Fruit fly (Drosophila melanogaster): ENCODE results near the gene Polr3D.
A peak's percentile ranks its signal among the peaks of the same experiment; 100 is the strongest.

Polr3D gene

DNA sequence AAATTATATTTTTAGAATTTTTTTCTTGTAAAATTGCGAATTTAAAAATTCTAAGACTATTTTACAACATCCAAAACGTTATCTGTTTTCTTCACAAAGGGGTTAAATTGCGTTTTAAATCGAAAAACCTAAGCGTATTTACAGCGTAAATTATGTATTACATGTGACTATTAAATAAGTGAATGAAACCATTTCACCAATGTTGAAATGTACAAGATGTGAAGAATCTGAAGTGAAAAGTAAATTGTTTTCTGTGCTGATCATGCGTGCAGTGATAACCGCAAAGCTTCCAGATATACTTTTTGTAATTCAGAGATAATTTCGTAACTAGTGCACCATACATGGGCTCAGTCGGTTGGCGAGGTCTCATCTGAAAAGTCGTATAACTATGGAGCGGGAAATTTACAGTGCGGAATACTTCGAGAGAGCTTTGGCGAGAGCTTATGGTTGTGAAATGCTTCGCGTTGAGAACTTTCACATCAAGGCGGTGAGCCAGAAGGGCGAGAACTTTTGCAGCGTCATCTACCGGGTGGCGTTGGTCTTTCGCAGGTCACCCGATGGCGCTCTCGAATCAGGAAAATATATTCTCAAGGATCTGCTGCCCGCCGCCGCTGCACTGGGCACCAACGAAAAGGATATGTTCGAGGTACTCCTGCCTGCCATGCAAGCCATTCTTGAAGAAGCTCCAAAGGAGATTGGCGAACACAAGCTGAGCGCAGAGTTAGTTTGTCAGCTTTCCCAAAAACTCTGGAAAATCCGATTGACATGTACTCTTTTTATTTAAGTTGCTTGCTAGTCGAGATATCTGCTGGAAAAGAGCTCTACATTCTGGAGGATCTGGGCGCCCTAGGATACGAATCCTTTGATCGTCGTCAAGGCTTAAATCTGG, 4.9 kb upstream of the Polr3D start (continued):
- TF ChIP-seq BtbVII (GFP tag; optimal IDR thresholded peaks at IDR 0.05): peak; percentile 8
- no peak for TF ChIP-seq Dip3 (GFP tag; optimal IDR thresholded peaks at IDR 0.05)
- TF ChIP-seq crol (GFP tag; IDR thresholded peaks at IDR 0.05): no peak
- no peak for TF ChIP-seq Hr39 (optimal IDR thresholded peaks at IDR 0.05)
- no peak for TF ChIP-seq nerfin-1 (tag; optimal IDR thresholded peaks at IDR 0.05)
- no peak for TF ChIP-seq dan (GFP tag; IDR thresholded peaks at IDR 0.05)
- peak; percentile 21 for TF ChIP-seq CG10654 (GFP tag; optimal IDR thresholded peaks at IDR 0.05)
- TF ChIP-seq Scr (GFP tag; IDR thresholded peaks at IDR 0.05; ENCODE audit: partially characterized antibody): peak; percentile 23; the same call in 1 of the 2 replicates
- TF ChIP-seq sr (GFP tag; IDR thresholded peaks at IDR 0.05): no peak; the same call in 2 of the 3 replicates
- no peak for TF ChIP-seq HLHmδ (GFP tag; optimal IDR thresholded peaks at IDR 0.05)
- TF ChIP-seq CG10979 (tag; optimal IDR thresholded peaks at IDR 0.05): no peak
- no peak for TF ChIP-seq CG17186 (GFP tag; optimal IDR thresholded peaks at IDR 0.05)
- TF ChIP-seq CG1603 (tag; optimal IDR thresholded peaks at IDR 0.05): peak; percentile 37
- no peak for TF ChIP-seq CG7745 (tag; optimal IDR thresholded peaks at IDR 0.05)
- TF ChIP-seq peb (GFP tag; IDR thresholded peaks at IDR 0.05): no peak
- TF ChIP-seq gcm (GFP tag; optimal IDR thresholded peaks at IDR 0.05): peak; percentile 31
- TF ChIP-seq Opbp (GFP tag; IDR thresholded peaks at IDR 0.05; ENCODE audit: partially characterized antibody): 0 out of 3 replicates have a peak, but pooled peaks have one; percentile 21
- TF ChIP-seq CG31365 (tag; optimal IDR thresholded peaks at IDR 0.05): peak; percentile 61
- TF ChIP-seq Mrtf (GFP tag; IDR thresholded peaks at IDR 0.05): peak; percentile 7; the same call in 1 of the 3 replicates
- no peak for TF ChIP-seq Ravus (GFP tag; IDR thresholded peaks at IDR 0.05)
- peak; percentile 30 for TF ChIP-seq CG17359 (tag; optimal IDR thresholded peaks at IDR 0.05)
- no peak for TF ChIP-seq CG13123 (GFP tag; optimal IDR thresholded peaks at IDR 0.05)
- no peak for TF ChIP-seq zen2 (GFP tag; IDR thresholded peaks at IDR 0.05; ENCODE audit: partially characterized antibody)
- TF ChIP-seq dmrt99B (tag; optimal IDR thresholded peaks at IDR 0.05): peak; percentile 77
- TF ChIP-seq tll (GFP tag; optimal IDR thresholded peaks at IDR 0.05): no peak
- peak; percentile 79 for TF ChIP-seq Rfx (GFP tag; IDR thresholded peaks at IDR 0.05)
- no peak for TF ChIP-seq CG11093 (GFP tag; IDR thresholded peaks at IDR 0.05)
- TF ChIP-seq Jarid2 (GFP tag; optimal IDR thresholded peaks at IDR 0.05): peak; percentile 72
- 0 out of 2 replicates have a peak, but pooled peaks have one; percentile 26 for TF ChIP-seq Taf1 (GFP tag; IDR thresholded peaks at IDR 0.05)
- TF ChIP-seq CG6813 (GFP tag; optimal IDR thresholded peaks at IDR 0.05): peak; percentile 41
- TF ChIP-seq CG5953 (GFP tag; IDR thresholded peaks at IDR 0.05): peak; percentile 62; the same call in 1 of the 2 replicates
- no peak for TF ChIP-seq dmrt11E (tag; optimal IDR thresholded peaks at IDR 0.05)
- peak; percentile 61; the same call in 1 of the 2 replicates for TF ChIP-seq Atf6 (GFP tag; IDR thresholded peaks at IDR 0.05)
- no peak for TF ChIP-seq CG1832 (GFP tag; optimal IDR thresholded peaks at IDR 0.05)
- TF ChIP-seq CG31224 (GFP tag; IDR thresholded peaks at IDR 0.05): 0 out of 2 replicates have a peak, but pooled peaks have one; percentile 15
- no peak for TF ChIP-seq CG6175 (GFP tag; IDR thresholded peaks at IDR 0.05)
- no peak for TF ChIP-seq lov (optimal IDR thresholded peaks at IDR 0.05)
- peak; percentile 65; the same call in 1 of the 3 replicates for TF ChIP-seq lov (GFP tag; IDR thresholded peaks at IDR 0.05)
- TF ChIP-seq CG12391 (tag; optimal IDR thresholded peaks at IDR 0.05): peak; percentile 63
- TF ChIP-seq CG2889 (GFP tag; IDR thresholded peaks at IDR 0.05): no peak
- TF ChIP-seq chinmo (GFP tag; IDR thresholded peaks at IDR 0.05; ENCODE audit: partially characterized antibody): peak; percentile 91
- TF ChIP-seq scrt (GFP tag; optimal IDR thresholded peaks at IDR 0.05): no peak
- no peak for TF ChIP-seq Aef1 (GFP tag; IDR thresholded peaks at IDR 0.05)
- no peak for TF ChIP-seq hth (optimal IDR thresholded peaks at IDR 0.05)
- peak; percentile 78 for TF ChIP-seq CG34376 (GFP tag; optimal IDR thresholded peaks at IDR 0.05)
- no peak for TF ChIP-seq CG4404 (GFP tag; IDR thresholded peaks at IDR 0.05)
- TF ChIP-seq fu2 (GFP tag; optimal IDR thresholded peaks at IDR 0.05): no peak
- peak; percentile 52 for TF ChIP-seq sd (tag; optimal IDR thresholded peaks at IDR 0.05)
